In the genomic region with DNA sequence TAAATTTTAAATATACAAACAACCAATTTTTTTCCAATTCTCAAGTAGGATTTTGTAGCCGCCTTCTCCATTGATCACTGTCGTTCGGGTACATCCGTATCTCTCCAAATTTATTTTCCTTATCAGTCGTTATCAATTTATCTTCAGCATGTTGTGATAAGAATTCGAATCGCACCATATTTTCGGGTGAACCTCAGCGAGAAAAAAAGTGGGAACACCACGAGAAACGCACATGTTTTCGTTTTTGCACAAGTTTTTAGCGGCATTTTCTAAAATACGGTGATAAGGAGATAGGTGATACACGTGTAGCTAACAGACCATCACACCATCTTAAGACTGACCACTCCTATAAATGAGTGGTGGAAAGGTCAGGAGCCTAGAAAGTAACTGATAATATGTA, we compare ENCODE assay signal across 7 worm cellular contexts.
A peak's percentile ranks its signal among the peaks of the same experiment; 100 is the strongest.
TF ChIP-seq lines count a peak whose summit lies in the region.

No protein-coding gene starts in this region.

TF ChIP-seq in whole organism, L1 larva, 84 proteins besides CTCF, POLR2A, EP300 and RAD21 (continues in another document):
- TF ChIP-seq efl-3 (GFP tag; optimal IDR thresholded peaks at IDR 0.05; lab: Kevin White, UChicago) (no peak), blmp-1 (tag; optimal IDR thresholded peaks at IDR 0.05; lab: Kevin White, UChicago) (peak; percentile 58), mdl-1 (tag; optimal IDR thresholded peaks at IDR 0.05; lab: Kevin White, UChicago) (peak in 1 of 2 experiments; percentile 46), nhr-19 (GFP tag; conservative IDR thresholded peaks at IDR 0.05; lab: Robert Waterston, UW) (no peak), sptf-1 (tag; optimal IDR thresholded peaks at IDR 0.05; lab: Kevin White, UChicago) (no peak), ceh-90 (tag; optimal IDR thresholded peaks at IDR 0.05; lab: Kevin White, UChicago) (no peak), hlh-4 (tag; optimal IDR thresholded peaks at IDR 0.05; lab: Kevin White, UChicago) (no peak), elt-3 (tag; optimal IDR thresholded peaks at IDR 0.05; lab: Kevin White, UChicago) (peak; percentile 87 to 98 (median 94)), nhr-85 (tag; lab: Kevin White, UChicago) (peak; percentile 69), lin-15B (tag; optimal IDR thresholded peaks at IDR 0.05; lab: Kevin White, UChicago) (no peak), jun-1 (tag; optimal IDR thresholded peaks at IDR 0.05; lab: Kevin White, UChicago) (peak; percentile 53), nhr-11 (tag; optimal IDR thresholded peaks at IDR 0.05; lab: Kevin White, UChicago) (no peak), unc-62 (GFP tag; optimal IDR thresholded peaks at IDR 0.05; lab: Kevin White, UChicago) (no peak)

TF ChIP-seq in whole organism, L2 larva, 48 proteins besides CTCF, POLR2A, EP300 and RAD21 (continues in another document):
- TF ChIP-seq ceh-82 (tag; optimal IDR thresholded peaks at IDR 0.05; lab: Kevin White, UChicago) (no peak), mbf-1 (tag; optimal IDR thresholded peaks at IDR 0.05; lab: Kevin White, UChicago) (no peak), egl-27 (tag; optimal IDR thresholded peaks at IDR 0.05; lab: Kevin White, UChicago) (peak; percentile 69), mab-5 (tag; optimal IDR thresholded peaks at IDR 0.05; lab: Kevin White, UChicago) (no peak), snpc-4 (tag; optimal IDR thresholded peaks at IDR 0.05; lab: Kevin White, UChicago) (no peak), aly-2 (tag; optimal IDR thresholded peaks at IDR 0.05; lab: Kevin White, UChicago) (no peak), ztf-4 (tag; optimal IDR thresholded peaks at IDR 0.05; lab: Kevin White, UChicago) (no peak), peb-1 (tag; optimal IDR thresholded peaks at IDR 0.05; lab: Kevin White, UChicago) (no peak), mdl-1 (tag; optimal IDR thresholded peaks at IDR 0.05; lab: Kevin White, UChicago) (peak in 1 of 2 experiments; percentile 85), lsy-2 (tag; optimal IDR thresholded peaks at IDR 0.05; lab: Kevin White, UChicago) (peak in 1 of 2 experiments; percentile 33), sma-3 (GFP tag; optimal IDR thresholded peaks at IDR 0.05; lab: Kevin White, UChicago) (peak; percentile 66), sma-9 (GFP tag; optimal IDR thresholded peaks at IDR 0.05; lab: Kevin White, UChicago) (peak; percentile 96), sma-9 (tag; optimal IDR thresholded peaks at IDR 0.05; lab: Kevin White, UChicago) (no peak)

TF ChIP-seq in whole organism, L3 larva, 47 proteins besides CTCF, POLR2A, EP300 and RAD21 (continues in another document):
- TF ChIP-seq aly-2 (tag; optimal IDR thresholded peaks at IDR 0.05; lab: Kevin White, UChicago) (no peak), pqm-1 (tag; optimal IDR thresholded peaks at IDR 0.05; lab: Kevin White, UChicago) (peak; percentile 92), zag-1 (tag; optimal IDR thresholded peaks at IDR 0.05; lab: Kevin White, UChicago) (no peak), elt-3 (tag; optimal IDR thresholded peaks at IDR 0.05; lab: Kevin White, UChicago) (peak; percentile 80 to 97 (median 91)), egl-27 (tag; optimal IDR thresholded peaks at IDR 0.05; lab: Kevin White, UChicago) (peak; percentile 26), ztf-4 (tag; optimal IDR thresholded peaks at IDR 0.05; lab: Kevin White, UChicago) (no peak), skn-1 (tag; optimal IDR thresholded peaks at IDR 0.05; lab: Kevin White, UChicago) (no peak), nfya-1 (tag; optimal IDR thresholded peaks at IDR 0.05; lab: Kevin White, UChicago; ENCODE audit: insufficient read depth) (peak; percentile 10), fkh-2 (tag; optimal IDR thresholded peaks at IDR 0.05; lab: Kevin White, UChicago) (no peak), ceh-28 (tag; optimal IDR thresholded peaks at IDR 0.05; lab: Kevin White, UChicago) (peak; percentile 7), nhr-43 (tag; optimal IDR thresholded peaks at IDR 0.05; lab: Kevin White, UChicago; ENCODE audit: poor library complexity, severe bottlenecking) (peak; percentile 65), elt-2 (tag; optimal IDR thresholded peaks at IDR 0.05; lab: Kevin White, UChicago) (peak; percentile 96)

TF ChIP-seq in whole organism, L4 larva, 104 proteins besides CTCF, POLR2A, EP300 and RAD21 (continues in another document):
- TF ChIP-seq saeg-2 (GFP tag; IDR thresholded peaks at IDR 0.05; lab: Robert Waterston, UW): peak; percentile 64; the same call in 1 of the 2 replicates
- TF ChIP-seq nhr-76 (tag; optimal IDR thresholded peaks at IDR 0.05; lab: Kevin White, UChicago): no peak
- no peak for TF ChIP-seq skn-1 (tag; optimal IDR thresholded peaks at IDR 0.05; lab: Kevin White, UChicago)
- TF ChIP-seq D1046.2 (GFP tag; IDR thresholded peaks at IDR 0.05; lab: Robert Waterston, UW): no peak
- TF ChIP-seq nhr-42 (GFP tag; IDR thresholded peaks at IDR 0.05; lab: Robert Waterston, UW): peak; percentile 70; the same call in 1 of the 2 replicates
- TF ChIP-seq hif-1 (tag; optimal IDR thresholded peaks at IDR 0.05; lab: Kevin White, UChicago): no peak
- TF ChIP-seq rbr-2 (tag; optimal IDR thresholded peaks at IDR 0.05; lab: Kevin White, UChicago): no peak
- TF ChIP-seq hmg-1.1 (GFP tag; IDR thresholded peaks at IDR 0.05; lab: Robert Waterston, UW): no peak
- no peak for TF ChIP-seq zip-2 (tag; optimal IDR thresholded peaks at IDR 0.05; lab: Kevin White, UChicago)
- TF ChIP-seq ceh-44 (GFP tag; IDR thresholded peaks at IDR 0.05; lab: Robert Waterston, UW): no peak
- peak; percentile 92 for TF ChIP-seq tra-1 (GFP tag; IDR thresholded peaks at IDR 0.05; lab: Robert Waterston, UW)
- TF ChIP-seq ceh-20 (GFP tag; IDR thresholded peaks at IDR 0.05; lab: Robert Waterston, UW): peak; percentile 36; the same call in 1 of the 2 replicates
- TF ChIP-seq aha-1 (tag; lab: Kevin White, UChicago): peak; percentile 95

TF ChIP-seq in whole organism, late embryonic, 69 proteins besides CTCF, POLR2A, EP300 and RAD21:
- peak; percentile 98 for TF ChIP-seq elt-2 (tag; optimal IDR thresholded peaks at IDR 0.05; lab: Kevin White, UChicago)
- no peak for TF ChIP-seq pax-1 (tag; optimal IDR thresholded peaks at IDR 0.05; lab: Kevin White, UChicago)

TF ChIP-seq in whole organism, mixed stage, embryonic, 35 proteins besides CTCF, POLR2A, EP300 and RAD21:
- no peak for TF ChIP-seq nhr-12 (tag; optimal IDR thresholded peaks at IDR 0.05; lab: Kevin White, UChicago)
- peak; percentile 18 for TF ChIP-seq elt-3 (tag; optimal IDR thresholded peaks at IDR 0.05; lab: Kevin White, UChicago)
- TF ChIP-seq ceh-43 (GFP tag; optimal IDR thresholded peaks at IDR 0.05; lab: Kevin White, UChicago): no peak
TF ChIP-seq in whole organism, mixed stage, embryonic: peak in this region for 1.

TF ChIP-seq in whole organism, young adult, 124 proteins besides CTCF, POLR2A, EP300 and RAD21 (continues in another document):
- no peak for TF ChIP-seq dpl-1 (GFP tag; optimal IDR thresholded peaks at IDR 0.05; lab: Kevin White, UChicago)
- no peak for TF ChIP-seq ceh-58 (GFP tag; IDR thresholded peaks at IDR 0.05; lab: Robert Waterston, UW)
- no peak for TF ChIP-seq F23B12.7 (tag; optimal IDR thresholded peaks at IDR 0.05; lab: Kevin White, UChicago; ENCODE audit: insufficient read depth)
- TF ChIP-seq die-1 (tag; optimal IDR thresholded peaks at IDR 0.05; lab: Kevin White, UChicago): no peak
- no peak for TF ChIP-seq T26A5.8 (tag; optimal IDR thresholded peaks at IDR 0.05; lab: Kevin White, UChicago)
- TF ChIP-seq mcd-1 (GFP tag; IDR thresholded peaks at IDR 0.05; lab: Robert Waterston, UW): peak; percentile 11; the same call in 1 of the 2 replicates
- peak; percentile 7 for TF ChIP-seq lin-54 (GFP tag; optimal IDR thresholded peaks at IDR 0.05; lab: Kevin White, UChicago)
- TF ChIP-seq madf-3 (GFP tag; IDR thresholded peaks at IDR 0.05; lab: Robert Waterston, UW): no peak
- TF ChIP-seq dox-1 (GFP tag; IDR thresholded peaks at IDR 0.05; lab: Robert Waterston, UW): peak; percentile 42; the same call in 1 of the 2 replicates
- 0 out of 2 replicates have a peak, but pooled peaks have one; percentile 21 for TF ChIP-seq egl-44 (GFP tag; IDR thresholded peaks at IDR 0.05; lab: Robert Waterston, UW)
- no peak for TF ChIP-seq attf-5 (GFP tag; optimal IDR thresholded peaks at IDR 0.05; lab: Kevin White, UChicago)
- no peak for TF ChIP-seq ceh-27 (GFP tag; optimal IDR thresholded peaks at IDR 0.05; lab: Kevin White, UChicago)
- no peak for TF ChIP-seq attf-3 (GFP tag; conservative IDR thresholded peaks at IDR 0.05; lab: Robert Waterston, UW)
- no peak for TF ChIP-seq F57C9.4 (tag; optimal IDR thresholded peaks at IDR 0.05; lab: Kevin White, UChicago)
- no peak for TF ChIP-seq unc-130 (GFP tag; optimal IDR thresholded peaks at IDR 0.05; lab: Kevin White, UChicago)
- TF ChIP-seq bed-2 (GFP tag; IDR thresholded peaks at IDR 0.05; lab: Robert Waterston, UW): no peak
- TF ChIP-seq rpc-1 (optimal IDR thresholded peaks at IDR 0.05; lab: Kevin White, UChicago): no peak
- no peak for TF ChIP-seq rpc-1 (tag; optimal IDR thresholded peaks at IDR 0.05; lab: Kevin White, UChicago)
- no peak for TF ChIP-seq Y53G8AR.9 (GFP tag; conservative IDR thresholded peaks at IDR 0.05; lab: Robert Waterston, UW)
- no peak for TF ChIP-seq Y53F4B.3 (GFP tag; IDR thresholded peaks at IDR 0.05; lab: Robert Waterston, UW)
- TF ChIP-seq C06A6.2 (GFP tag; conservative IDR thresholded peaks at IDR 0.05; lab: Robert Waterston, UW): 0 out of 2 replicates have a peak, but pooled peaks have one; percentile 29
- no peak for TF ChIP-seq pbrm-1 (GFP tag; IDR thresholded peaks at IDR 0.05; lab: Robert Waterston, UW)
- TF ChIP-seq sptf-2 (GFP tag; optimal IDR thresholded peaks at IDR 0.05; lab: Kevin White, UChicago): no peak
- peak; percentile 64 for TF ChIP-seq lin-40 (tag; optimal IDR thresholded peaks at IDR 0.05; lab: Kevin White, UChicago)
- TF ChIP-seq egrh-3 (GFP tag; IDR thresholded peaks at IDR 0.05; lab: Robert Waterston, UW): no peak
- TF ChIP-seq ztf-3 (GFP tag; optimal IDR thresholded peaks at IDR 0.05; lab: Kevin White, UChicago): no peak
- TF ChIP-seq nhr-27 (tag; optimal IDR thresholded peaks at IDR 0.05; lab: Kevin White, UChicago): no peak
- no peak for TF ChIP-seq ztf-22 (GFP tag; optimal IDR thresholded peaks at IDR 0.05; lab: Kevin White, UChicago)
- no peak for TF ChIP-seq F10E7.11 (tag; optimal IDR thresholded peaks at IDR 0.05; lab: Kevin White, UChicago)
- TF ChIP-seq ccch-3 (GFP tag; optimal IDR thresholded peaks at IDR 0.05; lab: Kevin White, UChicago): no peak
- TF ChIP-seq B0035.1 (tag; optimal IDR thresholded peaks at IDR 0.05; lab: Kevin White, UChicago): no peak
- TF ChIP-seq ztf-26 (tag; optimal IDR thresholded peaks at IDR 0.05; lab: Kevin White, UChicago): peak; percentile 85
- no peak for TF ChIP-seq ekl-4 (GFP tag; IDR thresholded peaks at IDR 0.05; lab: Robert Waterston, UW)
- peak; percentile 71 for TF ChIP-seq nhr-80 (tag; optimal IDR thresholded peaks at IDR 0.05; lab: Kevin White, UChicago)
- peak; percentile 18 for TF ChIP-seq pha-4 (tag; optimal IDR thresholded peaks at IDR 0.05; lab: Kevin White, UChicago)
- TF ChIP-seq aptf-3 (GFP tag; IDR thresholded peaks at IDR 0.05; lab: Robert Waterston, UW): no peak
- TF ChIP-seq lin-35 (GFP tag; optimal IDR thresholded peaks at IDR 0.05; lab: Kevin White, UChicago): no peak
